Worm (Caenorhabditis elegans): ENCODE data around the gene ZK899.2.

Gene ZK899.2

ce11 chrX:9436843-9437312 is 14.9 kb downstream of the ZK899.2 start, which contains the start of gene tbb-4:
Gene tbb-4, minus strand, starts transcription at chrX:9436893.
- TF ChIP-seq vab-15 (tag; optimal IDR thresholded peaks at IDR 0.05): no peak
- peak; percentile 80 for TF ChIP-seq fkh-8 (tag; optimal IDR thresholded peaks at IDR 0.05)

ce11 chrX:9431002-9431482 is 20.8 kb downstream of the ZK899.2 start, which contains the start of gene B0272.3:
Gene B0272.3, plus strand, starts transcription at chrX:9431432.
- no peak for TF ChIP-seq ets-5 (GFP tag; IDR thresholded peaks at IDR 0.05)
- no peak for TF ChIP-seq unc-86 (tag; optimal IDR thresholded peaks at IDR 0.05)
- TF ChIP-seq vab-15 (tag; optimal IDR thresholded peaks at IDR 0.05): no peak
- peak; percentile 51 for TF ChIP-seq nhr-90 (tag; optimal IDR thresholded peaks at IDR 0.05; ENCODE audit: poor library complexity)
- no peak for TF ChIP-seq nhr-84 (tag; optimal IDR thresholded peaks at IDR 0.05)
- TF ChIP-seq ztf-4 (tag; optimal IDR thresholded peaks at IDR 0.05): peak; percentile 44
- no peak for TF ChIP-seq nhr-12 (tag; optimal IDR thresholded peaks at IDR 0.05)
- TF ChIP-seq hlh-17 (GFP tag; optimal IDR thresholded peaks at IDR 0.05; ENCODE audit: borderline replicate concordance): no peak
- no peak for TF ChIP-seq aha-1 (tag; optimal IDR thresholded peaks at IDR 0.05)
- TF ChIP-seq nhr-20 (tag; optimal IDR thresholded peaks at IDR 0.05): peak; percentile 95
- no peak for TF ChIP-seq ceh-90 (tag; optimal IDR thresholded peaks at IDR 0.05)
- no peak; the same call in 1 of the 2 replicates for TF ChIP-seq nhr-19 (GFP tag; conservative IDR thresholded peaks at IDR 0.05)
- TF ChIP-seq mep-1 (tag; optimal IDR thresholded peaks at IDR 0.05): peak; percentile 36
- TF ChIP-seq nhr-11 (tag; optimal IDR thresholded peaks at IDR 0.05): no peak
- TF ChIP-seq tlp-1 (tag; optimal IDR thresholded peaks at IDR 0.05): no peak
- TF ChIP-seq xbp-1 (tag; optimal IDR thresholded peaks at IDR 0.05): peak; percentile 36
- TF ChIP-seq ceh-88 (GFP tag; IDR thresholded peaks at IDR 0.05): no peak
- peak in 1 of 3 experiments; percentile 20 for TF ChIP-seq dpl-1 (GFP tag; optimal IDR thresholded peaks at IDR 0.05)
- TF ChIP-seq efl-1 (optimal IDR thresholded peaks at IDR 0.05): no peak
- TF ChIP-seq efl-1 (GFP tag; optimal IDR thresholded peaks at IDR 0.05 in 1 of 2): no peak
- TF ChIP-seq tbx-2 (tag; optimal IDR thresholded peaks at IDR 0.05): peak; percentile 32
- peak; percentile 4 to 44 for TF ChIP-seq lsy-2 (tag; optimal IDR thresholded peaks at IDR 0.05)
- TF ChIP-seq snu-23 (GFP tag; optimal IDR thresholded peaks at IDR 0.05): peak; percentile 80
- TF ChIP-seq jun-1 (tag; optimal IDR thresholded peaks at IDR 0.05): no peak
- TF ChIP-seq lir-3 (tag; optimal IDR thresholded peaks at IDR 0.05; ENCODE audit: poor library complexity): no peak
- peak in 5 of 6 experiments; percentile 4 to 54 (median 16) for TF ChIP-seq elt-3 (tag; optimal IDR thresholded peaks at IDR 0.05)
- no peak for TF ChIP-seq unc-30 (tag; optimal IDR thresholded peaks at IDR 0.05)
- no peak for TF ChIP-seq unc-62 (GFP tag; optimal IDR thresholded peaks at IDR 0.05)
- no peak for TF ChIP-seq sox-4 (tag; optimal IDR thresholded peaks at IDR 0.05)
- no peak for TF ChIP-seq C16A3.4 (tag; optimal IDR thresholded peaks at IDR 0.05)
- peak; percentile 63 for TF ChIP-seq blmp-1 (tag; optimal IDR thresholded peaks at IDR 0.05)
- TF ChIP-seq irx-1 (tag; optimal IDR thresholded peaks at IDR 0.05): no peak
- TF ChIP-seq nhr-71 (tag; optimal IDR thresholded peaks at IDR 0.05): peak; percentile 72
- no peak for TF ChIP-seq efl-3 (GFP tag; optimal IDR thresholded peaks at IDR 0.05)
- TF ChIP-seq mef-2 (tag; optimal IDR thresholded peaks at IDR 0.05): no peak
- no peak for TF ChIP-seq pqm-1 (tag; optimal IDR thresholded peaks at IDR 0.05)
- no peak for TF ChIP-seq snpc-4 (tag; optimal IDR thresholded peaks at IDR 0.05)
- no peak for TF ChIP-seq hlh-4 (tag; optimal IDR thresholded peaks at IDR 0.05)
- no peak for TF ChIP-seq ceh-8 (GFP tag; optimal IDR thresholded peaks at IDR 0.05)
- TF ChIP-seq mab-9 (GFP tag; IDR thresholded peaks at IDR 0.05): no peak
- no peak for TF ChIP-seq ces-1 (GFP tag; optimal IDR thresholded peaks at IDR 0.05)
- TF ChIP-seq nhr-47 (tag; optimal IDR thresholded peaks at IDR 0.05): peak; percentile 20
- TF ChIP-seq nhr-237 (tag; optimal IDR thresholded peaks at IDR 0.05): no peak
- no peak for TF ChIP-seq zip-4 (GFP tag; optimal IDR thresholded peaks at IDR 0.05)
- TF ChIP-seq lin-15B (tag; optimal IDR thresholded peaks at IDR 0.05): no peak
- TF ChIP-seq ceh-63 (GFP tag; optimal IDR thresholded peaks at IDR 0.05): no peak
- TF ChIP-seq lin-14 (GFP tag; optimal IDR thresholded peaks at IDR 0.05): peak; percentile 83
- TF ChIP-seq lin-35 (GFP tag; optimal IDR thresholded peaks at IDR 0.05): peak in 1 of 2 experiments; percentile 68
- TF ChIP-seq F16B12.6 (tag; optimal IDR thresholded peaks at IDR 0.05): no peak
- TF ChIP-seq alr-1 (tag; optimal IDR thresholded peaks at IDR 0.05; ENCODE audit: borderline replicate concordance): no peak

Data from whole organism, L1 larva.